Fruit fly (Drosophila melanogaster): ENCODE measurements around the gene CG11380.

dm6 chrX:1229098-1229497, 38.0 kb downstream of the CG11380 start:
- no peak for TF ChIP-seq usp (GFP tag; optimal IDR thresholded peaks at IDR 0.05)
- no peak for TF ChIP-seq GATAd (GFP tag; optimal IDR thresholded peaks at IDR 0.05)
- TF ChIP-seq Abd-B (GFP tag; optimal IDR thresholded peaks at IDR 0.05) = no peak
- TF ChIP-seq foxo (GFP tag; optimal IDR thresholded peaks at IDR 0.05) = peak in 1 of 2 experiments; percentile 16
- no peak for TF ChIP-seq dsf (GFP tag; optimal IDR thresholded peaks at IDR 0.05; ENCODE audit: borderline replicate concordance)
- TF ChIP-seq h (GFP tag; optimal IDR thresholded peaks at IDR 0.05) = no peak
- no peak for TF ChIP-seq Hnf4 (GFP tag; optimal IDR thresholded peaks at IDR 0.05)
- no peak for TF ChIP-seq jim (GFP tag; optimal IDR thresholded peaks at IDR 0.05)
- no peak for TF ChIP-seq psq (GFP tag; optimal IDR thresholded peaks at IDR 0.05)
- TF ChIP-seq OdsH (GFP tag; optimal IDR thresholded peaks at IDR 0.05) = no peak
- no peak for TF ChIP-seq fru (GFP tag; optimal IDR thresholded peaks at IDR 0.05)
- no peak for TF ChIP-seq Hr78 (GFP tag; optimal IDR thresholded peaks at IDR 0.05)
- no peak for TF ChIP-seq br (GFP tag; optimal IDR thresholded peaks at IDR 0.05)
- no peak for TF ChIP-seq Sp1 (GFP tag; optimal IDR thresholded peaks at IDR 0.05)
